Worm (Caenorhabditis elegans): ENCODE results near the gene Y39B6A.27.

DNA sequence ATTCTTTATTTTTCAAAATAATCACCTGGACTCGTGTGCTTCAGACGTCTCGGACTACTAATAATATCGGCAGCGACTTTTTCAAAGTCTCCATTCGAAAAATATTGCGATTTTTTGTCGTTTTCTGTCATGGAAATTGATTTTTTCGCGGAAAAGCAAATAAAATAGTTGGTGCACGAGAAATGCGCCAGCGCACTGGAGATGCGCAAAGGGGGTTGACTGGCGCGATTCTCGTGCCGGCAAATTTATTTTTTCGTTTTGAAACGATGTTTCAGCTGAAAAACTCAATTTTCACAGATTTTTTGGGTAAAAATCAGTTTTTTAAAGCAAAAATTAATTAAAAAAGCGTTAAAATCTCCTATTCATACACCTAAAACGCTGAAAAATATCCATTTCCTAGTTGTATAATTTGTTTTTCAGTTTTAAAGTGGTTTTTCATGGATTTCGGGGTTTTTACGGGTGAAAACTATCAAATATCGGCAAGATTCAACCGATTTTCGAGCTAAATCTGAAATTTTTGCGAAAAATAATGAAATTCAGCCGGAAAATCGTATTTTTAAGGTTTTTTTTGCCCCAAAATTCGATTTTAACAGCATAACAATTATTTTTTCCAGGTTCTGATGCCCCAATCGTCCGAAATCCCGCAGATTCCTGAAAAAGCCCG lies 41.2 kb upstream of the Y39B6A.27 start, which contains the start of the genes reps-1 and Y39B6A.37:
- TF ChIP-seq bed-3 (GFP tag; optimal IDR thresholded peaks at IDR 0.05): no peak
- TF ChIP-seq sptf-1 (tag; optimal IDR thresholded peaks at IDR 0.05): no peak
- no peak for TF ChIP-seq snpc-4 (tag; optimal IDR thresholded peaks at IDR 0.05)
- TF ChIP-seq nhr-76 (tag; optimal IDR thresholded peaks at IDR 0.05): no peak
- TF ChIP-seq nhr-12 (tag; optimal IDR thresholded peaks at IDR 0.05): no peak
- TF ChIP-seq ztf-11 (tag; optimal IDR thresholded peaks at IDR 0.05): no peak
- TF ChIP-seq lsy-2 (tag; optimal IDR thresholded peaks at IDR 0.05): peak; percentile 24
- TF ChIP-seq lin-13 (tag; optimal IDR thresholded peaks at IDR 0.05): peak; percentile 79
- no peak for TF ChIP-seq nhr-28 (tag; optimal IDR thresholded peaks at IDR 0.05)
- no peak for TF ChIP-seq M03D4.4 (tag; optimal IDR thresholded peaks at IDR 0.05)
- no peak for TF ChIP-seq mls-2 (tag; optimal IDR thresholded peaks at IDR 0.05)
- no peak for TF ChIP-seq ceh-83 (GFP tag; optimal IDR thresholded peaks at IDR 0.05)
- no peak for TF ChIP-seq cnd-1 (tag; optimal IDR thresholded peaks at IDR 0.05)
- no peak for TF ChIP-seq blmp-1 (tag; optimal IDR thresholded peaks at IDR 0.05)
